Worm (Caenorhabditis elegans) whole organism, L4 larva: ENCODE data around the gene F18E9.1.

Source experiments
- F10B5.3 ChIP-seq: sonication (generic microtip); optimal IDR thresholded peaks from 2 replicates; lab custom pipeline; 2016; ENCODE audit warnings: mild to moderate bottlenecking, missing genetic modification characterization, missing compliant biosample characterization
- F26F4.8 ChIP-seq: fragments of 200-800 bp; sonication (Bioruptor generic); conservative IDR thresholded peaks from 2 replicates; pipeline ENCODE4 v1.3.6; 2022; ENCODE audit warnings: missing genetic modification characterization, missing compliant biosample characterization
- F49E8.2 ChIP-seq: sonication (generic microtip); optimal IDR thresholded peaks from 2 replicates; lab custom pipeline; 2016; ENCODE audit warnings: missing compliant biosample characterization, mild to moderate bottlenecking, missing genetic modification characterization, borderline replicate concordance
- Y105C5A.15 ChIP-seq: fragments of 200-800 bp; sonication (Bioruptor generic); IDR thresholded peaks from 2 replicates; pipeline ENCODE4 v1.3.6; 2022; ENCODE audit warnings: missing genetic modification characterization, missing compliant biosample characterization
- Y48G9A.11 ChIP-seq: fragments of 200-800 bp; sonication (Bioruptor generic); IDR thresholded peaks from 2 replicates; pipeline ENCODE4 v1.3.6; 2022; ENCODE audit warnings: missing genetic modification reagents, missing genetic modification characterization, missing compliant biosample characterization
- Y5F2A.4 ChIP-seq: fragments of 200-800 bp; sonication (Bioruptor generic); optimal IDR thresholded peaks from 2 replicates; lab custom pipeline; 2018; ENCODE audit warnings: mild to moderate bottlenecking, missing genetic modification characterization, missing compliant biosample characterization
- ZK337.2 ChIP-seq: fragments of 200-800 bp; sonication (Bioruptor generic); IDR thresholded peaks from 2 replicates; pipeline ENCODE4 v1.3.6; 2022; ENCODE audit warnings: missing genetic modification reagents, missing genetic modification characterization, missing compliant biosample characterization
- aha-1 ChIP-seq: fragments of 150-350 bp; peaks from one replicate; lab custom pipeline; 2014; ENCODE audit warnings: missing biosample characterization, missing genetic modification characterization
- aly-2 ChIP-seq: sonication (generic microtip); optimal IDR thresholded peaks from 2 replicates; lab custom pipeline; 2018; ENCODE audit warnings: missing biosample characterization, missing genetic modification characterization
- arid-1 ChIP-seq: fragments of 200-800 bp; sonication (Bioruptor generic); conservative IDR thresholded peaks from 2 replicates; pipeline ENCODE4 v1.3.6; 2022; ENCODE audit warnings: missing genetic modification reagents, missing genetic modification characterization, missing compliant biosample characterization
- ceh-32 ChIP-seq: sonication (generic microtip); optimal IDR thresholded peaks from 2 replicates; lab custom pipeline; 2016; ENCODE audit warnings: mild to moderate bottlenecking, missing genetic modification characterization, missing compliant biosample characterization; ENCODE audit not compliant: poor library complexity
- ceh-44 ChIP-seq: fragments of 200-800 bp; sonication (Bioruptor generic); IDR thresholded peaks from 2 replicates; pipeline ENCODE4 v1.3.6; 2022; ENCODE audit warnings: missing genetic modification reagents, missing genetic modification characterization, missing compliant biosample characterization
- ceh-82 ChIP-seq: sonication (generic microtip); optimal IDR thresholded peaks from 2 replicates; lab custom pipeline; 2017; ENCODE audit warnings: missing biosample characterization, missing genetic modification characterization
- ctbp-1 ChIP-seq: fragments of 200-800 bp; sonication (Bioruptor generic); IDR thresholded peaks from 2 replicates; pipeline ENCODE4 v1.3.6; 2022; ENCODE audit warnings: missing genetic modification reagents, missing genetic modification characterization, missing compliant biosample characterization
- daf-16 ChIP-seq, 3 experiments: sonication (generic microtip); optimal IDR thresholded peaks; 2 replicates each; lab custom pipeline; 2016 to 2017; ENCODE audit warnings: missing genetic modification characterization in 3 of 3, missing genetic modification reagents in 3 of 3, mild to moderate bottlenecking in 2 of 3, missing compliant biosample characterization in 2 of 3, missing biosample characterization in 1 of 3, moderate library complexity in 1 of 3
- daf-19 ChIP-seq: fragments of 200-800 bp; sonication (Bioruptor generic); conservative IDR thresholded peaks from 2 replicates; pipeline ENCODE4 v1.3.6; 2022; ENCODE audit warnings: missing genetic modification characterization, missing compliant biosample characterization
- dmd-6 ChIP-seq: fragments of 200-800 bp; sonication (Bioruptor generic); IDR thresholded peaks from 2 replicates; pipeline ENCODE4 v1.3.6; 2022; ENCODE audit warnings: missing genetic modification reagents, missing genetic modification characterization, missing compliant biosample characterization
- dve-1 ChIP-seq: sonication (generic microtip); optimal IDR thresholded peaks from 2 replicates; lab custom pipeline; 2017; ENCODE audit warnings: antibody characterized with exemption, mild to moderate bottlenecking, missing genetic modification characterization, missing compliant biosample characterization; ENCODE audit not compliant: insufficient read depth
- fos-1 ChIP-seq: fragments of 150-350 bp; optimal IDR thresholded peaks from 2 replicates; lab custom pipeline; 2014; ENCODE audit warnings: missing biosample characterization, missing genetic modification characterization
- hlh-11 ChIP-seq: fragments of 200-800 bp; sonication (Bioruptor generic); optimal IDR thresholded peaks from 2 replicates; lab custom pipeline; 2018; ENCODE audit warnings: mild to moderate bottlenecking, missing genetic modification characterization, missing compliant biosample characterization
- hlh-30 ChIP-seq: sonication (generic microtip); optimal IDR thresholded peaks from 2 replicates; lab custom pipeline; 2017; ENCODE audit warnings: antibody characterized with exemption, mild to moderate bottlenecking, missing genetic modification characterization, missing compliant biosample characterization; ENCODE audit not compliant: insufficient read depth
- lim-7 ChIP-seq: fragments of 200-800 bp; sonication (Bioruptor generic); IDR thresholded peaks from 2 replicates; pipeline ENCODE4 v1.3.6; 2022; ENCODE audit warnings: missing genetic modification characterization, missing compliant biosample characterization
- lin-1 ChIP-seq: fragments of 200-800 bp; sonication (Bioruptor generic); IDR thresholded peaks from 2 replicates; pipeline ENCODE4 v1.3.6; 2022; ENCODE audit warnings: missing genetic modification reagents, missing genetic modification characterization, missing compliant biosample characterization
- lin-15B ChIP-seq: fragments of 150-350 bp; sonication (generic microtip); optimal IDR thresholded peaks from 3 replicates; lab custom pipeline; 2014; ENCODE audit warnings: missing biosample characterization, missing genetic modification characterization
- lin-29 ChIP-seq: fragments of 200-800 bp; sonication (Bioruptor generic); IDR thresholded peaks from 2 replicates; pipeline ENCODE4 v1.3.6; 2022; ENCODE audit warnings: missing genetic modification reagents, missing genetic modification characterization, missing compliant biosample characterization
- lin-38 ChIP-seq: fragments of 200-800 bp; sonication (Bioruptor generic); IDR thresholded peaks from 2 replicates; pipeline ENCODE4 v1.3.6; 2022; ENCODE audit warnings: missing genetic modification reagents, missing genetic modification characterization, missing compliant biosample characterization
- lir-3 ChIP-seq: sonication (generic microtip); optimal IDR thresholded peaks from 2 replicates; lab custom pipeline; 2016; ENCODE audit warnings: mild to moderate bottlenecking, missing genetic modification characterization, missing compliant biosample characterization
- madf-5 ChIP-seq, 2 experiments: fragments of 200-800 bp; sonication (Bioruptor generic); IDR thresholded peaks; 2 replicates each; pipeline ENCODE4 v1.3.6; 2022; ENCODE audit warnings: missing compliant biosample characterization in 2 of 2, missing genetic modification characterization in 2 of 2
- mes-2 ChIP-seq: sonication (generic microtip); optimal IDR thresholded peaks from 2 replicates; lab custom pipeline; 2016; ENCODE audit warnings: missing genotype, mild to moderate bottlenecking, missing genetic modification characterization, missing compliant biosample characterization; ENCODE audit not compliant: poor library complexity, severe bottlenecking
- nhr-10 ChIP-seq: fragments of 150-350 bp; optimal IDR thresholded peaks from 2 replicates; lab custom pipeline; 2014; ENCODE audit warnings: missing biosample characterization, missing genetic modification characterization
- nhr-102 ChIP-seq: sonication (generic microtip); optimal IDR thresholded peaks from 2 replicates; lab custom pipeline; 2016; ENCODE audit warnings: mild to moderate bottlenecking, missing genetic modification characterization, moderate library complexity, missing compliant biosample characterization
- nhr-237 ChIP-seq: sonication (generic microtip); optimal IDR thresholded peaks from 2 replicates; lab custom pipeline; 2017; ENCODE audit warnings: missing biosample characterization, missing genetic modification characterization
- nhr-25 ChIP-seq: sonication (generic microtip); optimal IDR thresholded peaks from 2 replicates; lab custom pipeline; 2017; ENCODE audit warnings: missing genetic modification characterization, mild to moderate bottlenecking, missing compliant biosample characterization, antibody characterized with exemption, moderate library complexity, borderline replicate concordance; ENCODE audit not compliant: insufficient read depth
- nhr-41 ChIP-seq: fragments of 200-800 bp; sonication (Bioruptor generic); IDR thresholded peaks from 2 replicates; pipeline ENCODE4 v1.3.6; 2022; ENCODE audit warnings: missing genetic modification reagents, missing genetic modification characterization, missing compliant biosample characterization
- nhr-42 ChIP-seq: fragments of 200-800 bp; sonication (Bioruptor generic); IDR thresholded peaks from 2 replicates; pipeline ENCODE4 v1.3.6; 2022; ENCODE audit warnings: missing genetic modification characterization, missing compliant biosample characterization
- nhr-48 ChIP-seq: sonication (generic microtip); optimal IDR thresholded peaks from 2 replicates; lab custom pipeline; 2016; ENCODE audit warnings: mild to moderate bottlenecking, missing genetic modification characterization, missing compliant biosample characterization
- nhr-76 ChIP-seq: fragments of 150-350 bp; optimal IDR thresholded peaks from 2 replicates; lab custom pipeline; 2014; ENCODE audit warnings: missing biosample characterization, missing genetic modification characterization
- pha-4 ChIP-seq, 2 experiments: fragments of 150-350 bp in 1 of 2; fragments of 200-800 bp in 1 of 2; sonication (Bioruptor generic) in 1 of 2; IDR thresholded peaks in 1 of 2; optimal IDR thresholded peaks in 1 of 2; 2 replicates each; pipeline versions ENCODE4 v1.3.6 to Lab custom; 2014 to 2022; ENCODE audit warnings: missing genetic modification characterization in 2 of 2, missing genetic modification reagents in 2 of 2, missing biosample characterization in 1 of 2, missing compliant biosample characterization in 1 of 2
- pqm-1 ChIP-seq: sonication (generic microtip); optimal IDR thresholded peaks from 2 replicates; lab custom pipeline; 2017; ENCODE audit warnings: missing biosample characterization, missing genetic modification characterization
- set-16 ChIP-seq: fragments of 200-800 bp; sonication (Bioruptor generic); IDR thresholded peaks from 2 replicates; pipeline ENCODE4 v1.3.6; 2022; ENCODE audit warnings: missing genetic modification reagents, missing genetic modification characterization, missing compliant biosample characterization
- snpc-1.2 ChIP-seq: fragments of 200-800 bp; sonication (Bioruptor generic); IDR thresholded peaks from 2 replicates; pipeline ENCODE4 v1.3.6; 2022; ENCODE audit warnings: missing genetic modification reagents, missing genetic modification characterization, missing compliant biosample characterization
- snpc-4 ChIP-seq: fragments of 150-350 bp; optimal IDR thresholded peaks from 2 replicates; lab custom pipeline; 2014; ENCODE audit warnings: missing biosample characterization, missing genetic modification characterization
- spr-1 ChIP-seq: sonication (generic microtip); optimal IDR thresholded peaks from 2 replicates; lab custom pipeline; 2016; ENCODE audit warnings: mild to moderate bottlenecking, missing genetic modification characterization, missing compliant biosample characterization
- spr-3 ChIP-seq: fragments of 200-800 bp; sonication (Bioruptor generic); optimal IDR thresholded peaks from 2 replicates; lab custom pipeline; 2018; ENCODE audit warnings: mild to moderate bottlenecking, missing genetic modification characterization, missing compliant biosample characterization
- unc-130 ChIP-seq: sonication (generic microtip); optimal IDR thresholded peaks from 2 replicates; lab custom pipeline; 2016; ENCODE audit warnings: missing genetic modification reagents, missing genetic modification characterization, missing compliant biosample characterization
- vab-7 ChIP-seq: fragments of 200-800 bp; sonication (Bioruptor generic); IDR thresholded peaks from 2 replicates; pipeline ENCODE4 v1.3.6; 2022; ENCODE audit warnings: missing genetic modification reagents, missing genetic modification characterization, missing compliant biosample characterization
- zag-1 ChIP-seq: fragments of 150-350 bp; optimal IDR thresholded peaks from 2 replicates; lab custom pipeline; 2014; ENCODE audit warnings: missing biosample characterization, missing genetic modification characterization

The F18E9.1 gene

DNA sequence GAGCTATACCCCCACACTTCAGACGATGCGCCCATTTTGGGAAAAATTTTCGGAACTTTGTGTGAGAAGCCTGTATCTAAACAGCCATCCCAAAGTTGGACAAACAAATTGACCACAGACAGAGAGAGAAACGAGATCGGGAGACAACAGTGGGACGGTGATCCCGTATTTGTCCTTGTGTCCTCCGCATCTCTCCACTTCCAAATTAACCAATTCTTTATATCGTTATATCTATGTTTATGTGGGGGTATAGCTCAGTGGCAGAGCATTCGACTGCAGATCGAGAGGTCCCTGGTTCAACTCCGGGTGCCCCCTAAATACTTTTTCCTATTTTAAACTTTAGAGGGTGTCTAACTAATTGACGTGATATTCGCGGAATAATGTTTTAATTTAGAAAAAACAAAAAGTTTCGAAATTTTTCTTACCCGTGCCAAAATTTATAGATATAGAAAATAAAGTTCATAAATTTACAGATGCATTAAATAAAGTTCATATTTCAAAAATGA, 37.4 kb downstream of the F18E9.1 start (continued):
- TF ChIP-seq ZK337.2 (peak; percentile 55; the same call in 1 of the 2 replicates), hlh-30 (tag; lab: Kevin White, UChicago) (peak; percentile 24), lin-38 (GFP tag; lab: Robert Waterston, UW) (no peak; the same call in 1 of the 2 replicates), aha-1 (tag; lab: Kevin White, UChicago) (peak; percentile 79), daf-19 (GFP tag; lab: Robert Waterston, UW) (peak; percentile 77; the same call in 1 of the 2 replicates), nhr-48 (tag; lab: Kevin White, UChicago) (peak; percentile 43), nhr-42 (peak; percentile 38; the same call in 1 of the 2 replicates), Y105C5A.15 (GFP tag; lab: Robert Waterston, UW) (peak; percentile 71; the same call in 1 of the 2 replicates), lin-29 (GFP tag; lab: Robert Waterston, UW) (no peak; the same call in 1 of the 2 replicates), fos-1 (no peak), madf-5 (GFP tag; IDR thresholded peaks at IDR 0.05; lab: Robert Waterston, UW) (peak; percentile 10 to 75; a peak in 2 of 4 replicates), pqm-1 (tag; lab: Kevin White, UChicago) (no peak), mes-2 (tag; lab: Kevin White, UChicago) (peak; percentile 56), pha-4 (GFP tag; IDR thresholded peaks at IDR 0.05; lab: Robert Waterston, UW) (peak; percentile 64), pha-4 (tag; optimal IDR thresholded peaks at IDR 0.05; lab: Kevin White, UChicago) (no peak), daf-16 (GFP tag; optimal IDR thresholded peaks at IDR 0.05; lab: Kevin White, UChicago) (peak in 1 of 2 experiments; percentile 84), daf-16 (tag; optimal IDR thresholded peaks at IDR 0.05; lab: Kevin White, UChicago) (peak; percentile 13), lin-1 (GFP tag; lab: Robert Waterston, UW) (no peak), F49E8.2 (tag; lab: Kevin White, UChicago) (peak; percentile 58), nhr-10 (no peak), spr-1 (tag; lab: Kevin White, UChicago) (peak; percentile 53), spr-3 (peak; percentile 57), ceh-32 (tag; lab: Kevin White, UChicago) (peak; percentile 25), ceh-44 (GFP tag; lab: Robert Waterston, UW) (0 out of 2 replicates have a peak, but pooled peaks have one; percentile 25), nhr-102 (tag; lab: Kevin White, UChicago) (peak; percentile 55), Y48G9A.11 (GFP tag; lab: Robert Waterston, UW) (peak; percentile 55; the same call in 1 of the 2 replicates), F10B5.3 (tag; lab: Kevin White, UChicago) (peak; percentile 39), F26F4.8 (GFP tag; lab: Robert Waterston, UW) (peak; percentile 93), vab-7 (0 out of 2 replicates have a peak, but pooled peaks have one; percentile 7), ctbp-1 (GFP tag; lab: Robert Waterston, UW) (peak; percentile 62; the same call in 1 of the 2 replicates), arid-1 (GFP tag; lab: Robert Waterston, UW) (peak; percentile 67), set-16 (GFP tag; lab: Robert Waterston, UW) (no peak), dve-1 (tag; lab: Kevin White, UChicago) (peak; percentile 31), nhr-41 (0 out of 2 replicates have a peak, but pooled peaks have one; percentile 11), lin-15B (tag; lab: Kevin White, UChicago) (no peak), snpc-1.2 (GFP tag; lab: Robert Waterston, UW) (peak; percentile 85), lir-3 (peak; percentile 80), lim-7 (peak; percentile 62)
- TF ChIP-seq, all 104 proteins: peak for 33

DNA sequence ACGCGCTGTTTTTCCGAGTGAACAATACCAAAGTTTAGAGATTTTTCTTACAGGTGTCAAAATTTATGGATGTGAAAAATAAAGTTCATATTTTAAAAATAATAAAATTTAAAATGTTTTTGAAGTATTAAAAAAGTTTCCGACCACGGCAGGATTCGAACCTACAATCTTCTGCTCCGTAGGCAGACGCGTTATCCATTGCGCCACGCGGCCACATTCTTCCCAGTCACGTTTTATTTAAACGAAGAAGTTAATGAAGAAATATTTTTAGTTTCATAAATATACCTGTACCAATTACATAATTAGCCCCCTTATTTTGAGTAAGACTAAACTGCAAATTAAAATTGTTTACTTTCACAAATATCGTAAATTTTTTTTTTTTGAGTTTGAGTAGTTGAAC, 39.3 kb downstream of the F18E9.1 start:
- TF ChIP-seq F10B5.3 (tag; lab: Kevin White, UChicago) (no peak), dmd-6 (GFP tag; lab: Robert Waterston, UW) (peak; percentile 43; the same call in 1 of the 2 replicates), nhr-76 (tag; lab: Kevin White, UChicago) (no peak), spr-1 (tag; lab: Kevin White, UChicago) (peak; percentile 29), snpc-4 (tag; lab: Kevin White, UChicago) (no peak), ctbp-1 (GFP tag; lab: Robert Waterston, UW) (0 out of 2 replicates have a peak, but pooled peaks have one; percentile 40), nhr-25 (tag; lab: Kevin White, UChicago) (no peak), nhr-237 (tag; lab: Kevin White, UChicago) (no peak), Y5F2A.4 (GFP tag; lab: Kevin White, UChicago) (peak; percentile 20), hlh-11 (no peak), daf-19 (GFP tag; lab: Robert Waterston, UW) (no peak), snpc-1.2 (GFP tag; lab: Robert Waterston, UW) (peak; percentile 74), ceh-82 (no peak), aly-2 (tag; lab: Kevin White, UChicago) (no peak), unc-130 (GFP tag; lab: Kevin White, UChicago) (peak; percentile 34), zag-1 (tag; lab: Kevin White, UChicago) (no peak), F26F4.8 (GFP tag; lab: Robert Waterston, UW) (0 out of 2 replicates have a peak, but pooled peaks have one; percentile 45), lim-7 (peak; percentile 78)
